Worm (Caenorhabditis elegans) whole organism, L1 larva: ENCODE data around the gene cdd-1.

Source experiments
- C04F5.9 ChIP-seq: sonication (generic microtip); optimal IDR thresholded peaks from 2 replicates; lab custom pipeline; 2016; ENCODE audit warnings: missing genetic modification characterization, missing compliant biosample characterization
- alr-1 ChIP-seq: fragments of 200-800 bp; sonication (Bioruptor generic); optimal IDR thresholded peaks from 2 replicates; lab custom pipeline; 2018; ENCODE audit warnings: borderline replicate concordance, mild to moderate bottlenecking, missing genetic modification characterization, missing compliant biosample characterization
- ceh-82 ChIP-seq, 3 experiments: fragments of 150-350 bp in 1 of 3; sonication (generic microtip) in 2 of 3; optimal IDR thresholded peaks; 2 replicates each; lab custom pipeline; 2014 to 2017; ENCODE audit warnings: missing biosample characterization in 3 of 3, missing genetic modification characterization in 3 of 3
- elt-3 ChIP-seq, 6 experiments: fragments of 150-350 bp in 1 of 6; sonication (generic microtip); optimal IDR thresholded peaks; 2 replicates each; lab custom pipeline; 2017 to 2018; ENCODE audit warnings: missing biosample characterization in 6 of 6, missing genetic modification characterization in 6 of 6, inconsistent platforms in 1 of 6
- fkh-10 ChIP-seq: sonication (generic microtip); optimal IDR thresholded peaks from 2 replicates; lab custom pipeline; 2017; ENCODE audit warnings: missing biosample characterization, missing genetic modification reagents, missing genetic modification characterization
- mep-1 ChIP-seq: fragments of 150-350 bp; optimal IDR thresholded peaks from 2 replicates; lab custom pipeline; 2014; ENCODE audit warnings: missing biosample characterization, missing genetic modification characterization
- nhr-11 ChIP-seq: fragments of 150-350 bp; optimal IDR thresholded peaks from 2 replicates; lab custom pipeline; 2014; ENCODE audit warnings: missing biosample characterization, missing genetic modification characterization
- nhr-76 ChIP-seq: sonication (generic microtip); optimal IDR thresholded peaks from 2 replicates; lab custom pipeline; 2017; ENCODE audit warnings: missing biosample characterization, missing genetic modification characterization
- nhr-90 ChIP-seq: sonication (generic microtip); optimal IDR thresholded peaks from 2 replicates; lab custom pipeline; 2016; ENCODE audit warnings: mild to moderate bottlenecking, missing genetic modification characterization, missing compliant biosample characterization; ENCODE audit not compliant: poor library complexity
- pqm-1 ChIP-seq: sonication (generic microtip); optimal IDR thresholded peaks from 3 replicates; lab custom pipeline; 2017; ENCODE audit warnings: missing biosample characterization, missing genetic modification characterization
- snu-23 ChIP-seq: sonication (generic microtip); optimal IDR thresholded peaks from 2 replicates; lab custom pipeline; 2016; ENCODE audit warnings: missing genetic modification characterization, missing compliant biosample characterization
- tlp-1 ChIP-seq: fragments of 150-350 bp; optimal IDR thresholded peaks from 2 replicates; lab custom pipeline; 2014; ENCODE audit warnings: missing biosample characterization, missing genetic modification characterization
- unc-62 ChIP-seq: fragments of 150-350 bp; optimal IDR thresholded peaks from 2 replicates; lab custom pipeline; 2014; ENCODE audit warnings: missing biosample characterization, missing genetic modification reagents, missing genetic modification characterization

DNA sequence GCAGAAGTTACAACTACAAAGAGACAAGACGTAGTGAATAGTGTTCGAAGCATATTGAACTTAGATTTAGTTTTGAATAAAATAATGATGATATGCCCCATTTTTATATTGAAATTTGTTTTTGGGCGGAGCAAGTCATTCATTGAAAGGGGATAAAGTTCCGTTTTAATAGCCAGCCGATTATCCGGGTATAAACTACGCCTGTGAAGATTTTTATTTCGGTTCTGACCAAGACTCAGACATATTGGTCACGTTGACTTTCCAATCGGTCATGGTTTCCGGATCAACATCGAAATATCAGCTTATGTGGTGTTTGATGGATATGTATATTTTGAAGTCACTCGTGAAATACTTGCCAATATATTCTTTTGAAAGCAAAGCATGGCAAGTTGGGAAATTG lies 7.7 kb upstream of the cdd-1 start, which contains the start of gene K02A6.4:
- TF ChIP-seq nhr-11 (tag; lab: Kevin White, UChicago) (no peak), fkh-10 (GFP tag; lab: Kevin White, UChicago) (no peak), snu-23 (GFP tag; lab: Kevin White, UChicago) (no peak), pqm-1 (no peak), nhr-90 (tag; lab: Kevin White, UChicago) (no peak), elt-3 (tag; optimal IDR thresholded peaks at IDR 0.05; lab: Kevin White, UChicago) (no peak), tlp-1 (tag; lab: Kevin White, UChicago) (no peak), unc-62 (GFP tag; lab: Kevin White, UChicago) (no peak), ceh-82 (tag; optimal IDR thresholded peaks at IDR 0.05; lab: Kevin White, UChicago) (no peak), nhr-76 (tag; lab: Kevin White, UChicago) (no peak), C04F5.9 (tag; lab: Kevin White, UChicago) (no peak), mep-1 (no peak), alr-1 (tag; lab: Kevin White, UChicago) (no peak)
